Worm (Caenorhabditis elegans): ENCODE results near the gene dct-11.
A peak's percentile ranks its signal among the peaks of the same experiment; 100 is the strongest.

The dct-11 gene

ce11 chrX:5831827-5832226 is 7.8 kb downstream of the dct-11 start:
- TF ChIP-seq hlh-11 (tag; optimal IDR thresholded peaks at IDR 0.05) (no peak), pqm-1 (tag; optimal IDR thresholded peaks at IDR 0.05) (peak; percentile 6), mdl-1 (tag; optimal IDR thresholded peaks at IDR 0.05) (no peak), nhr-42 (GFP tag; IDR thresholded peaks at IDR 0.05) (no peak), nhr-237 (tag; optimal IDR thresholded peaks at IDR 0.05) (no peak), lin-38 (GFP tag; IDR thresholded peaks at IDR 0.05) (no peak), daf-16 (GFP tag; optimal IDR thresholded peaks at IDR 0.05) (no peak), daf-16 (tag; optimal IDR thresholded peaks at IDR 0.05) (peak; percentile 55), ztf-7 (tag; optimal IDR thresholded peaks at IDR 0.05) (no peak), dve-1 (tag; optimal IDR thresholded peaks at IDR 0.05; ENCODE audit: insufficient read depth) (peak; percentile 24), php-3 (GFP tag; IDR thresholded peaks at IDR 0.05) (0 out of 2 replicates have a peak, but pooled peaks have one; percentile 26)

DNA sequence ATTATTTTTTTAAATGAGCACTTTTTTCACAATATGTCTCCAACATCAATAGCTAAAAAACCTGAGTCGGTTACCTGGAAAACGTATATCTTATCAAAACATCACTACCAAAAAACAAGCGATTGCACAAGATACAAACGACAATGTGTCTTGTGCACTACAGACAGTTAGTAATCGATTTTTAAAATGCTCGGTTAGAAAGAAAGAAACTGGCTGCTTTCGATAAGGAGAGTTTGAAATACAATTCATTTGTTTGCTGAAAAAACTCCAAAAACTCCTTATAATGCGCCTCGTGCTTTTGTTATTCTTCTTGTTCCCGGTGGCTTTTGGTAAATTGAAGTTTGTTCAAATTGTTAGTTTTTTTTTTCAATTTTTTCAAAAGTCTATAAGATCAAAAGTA is 10.4 kb downstream of the dct-11 start, which contains the start of gene acp-5:
Gene acp-5, plus strand, starts transcription at position 261 of the 400 bp plus-strand sequence.
- TF ChIP-seq dve-1 (tag; optimal IDR thresholded peaks at IDR 0.05; ENCODE audit: insufficient read depth), result peak; percentile 42
- peak; percentile 42 for TF ChIP-seq hlh-11 (tag; optimal IDR thresholded peaks at IDR 0.05)
- TF ChIP-seq fkh-10 (GFP tag; optimal IDR thresholded peaks at IDR 0.05), result no peak
- TF ChIP-seq nhr-111 (GFP tag; optimal IDR thresholded peaks at IDR 0.05), result no peak
- no peak for TF ChIP-seq daf-16 (GFP tag; optimal IDR thresholded peaks at IDR 0.05)
- peak; percentile 72 for TF ChIP-seq daf-16 (tag; optimal IDR thresholded peaks at IDR 0.05)
- TF ChIP-seq set-16 (GFP tag; IDR thresholded peaks at IDR 0.05), result no peak
- no peak for TF ChIP-seq ceh-32 (tag; optimal IDR thresholded peaks at IDR 0.05; ENCODE audit: poor library complexity)
- peak; percentile 92 for TF ChIP-seq nhr-28 (tag; optimal IDR thresholded peaks at IDR 0.05)
- TF ChIP-seq nhr-76 (tag; optimal IDR thresholded peaks at IDR 0.05), result no peak
- TF ChIP-seq ZK546.5 (tag; optimal IDR thresholded peaks at IDR 0.05), result no peak
- no peak for TF ChIP-seq nhr-41 (GFP tag; IDR thresholded peaks at IDR 0.05)
- 0 out of 2 replicates have a peak, but pooled peaks have one; percentile 19 for TF ChIP-seq dmd-6 (GFP tag; IDR thresholded peaks at IDR 0.05)
- TF ChIP-seq nhr-237 (tag; optimal IDR thresholded peaks at IDR 0.05), result no peak
- TF ChIP-seq snpc-4 (tag; optimal IDR thresholded peaks at IDR 0.05), result no peak
- TF ChIP-seq unc-62 (GFP tag; optimal IDR thresholded peaks at IDR 0.05 in 1 of 2), result no peak
- no peak for TF ChIP-seq unc-62 (tag; optimal IDR thresholded peaks at IDR 0.05)
- TF ChIP-seq tag-97 (GFP tag; IDR thresholded peaks at IDR 0.05), result no peak
- peak; percentile 14 for TF ChIP-seq pqm-1 (tag; optimal IDR thresholded peaks at IDR 0.05)
- TF ChIP-seq fos-1 (tag; optimal IDR thresholded peaks at IDR 0.05), result no peak
- peak; percentile 26 for TF ChIP-seq nhr-77 (tag; optimal IDR thresholded peaks at IDR 0.05)

ce11 chrX:5828085-5828484 is 11.5 kb downstream of the dct-11 start:
- TF ChIP-seq hlh-11 (tag; optimal IDR thresholded peaks at IDR 0.05) (peak; percentile 30), lsy-2 (tag; optimal IDR thresholded peaks at IDR 0.05) (peak in 1 of 2 experiments; percentile 18), mdl-1 (tag; optimal IDR thresholded peaks at IDR 0.05) (peak in 1 of 2 experiments; percentile 67), lin-39 (tag; optimal IDR thresholded peaks at IDR 0.05) (no peak), nhr-28 (tag; optimal IDR thresholded peaks at IDR 0.05) (peak; percentile 72), vab-7 (GFP tag; IDR thresholded peaks at IDR 0.05) (no peak), unc-62 (GFP tag; optimal IDR thresholded peaks at IDR 0.05 in 1 of 2) (peak in 1 of 2 experiments; percentile 100), unc-62 (tag; optimal IDR thresholded peaks at IDR 0.05) (no peak), aha-1 (tag) (peak; percentile 83), mxl-3 (GFP tag; optimal IDR thresholded peaks at IDR 0.05) (peak; percentile 54), fos-1 (tag; optimal IDR thresholded peaks at IDR 0.05) (no peak), daf-16 (GFP tag; optimal IDR thresholded peaks at IDR 0.05) (peak in 1 of 2 experiments; percentile 80), daf-16 (tag; optimal IDR thresholded peaks at IDR 0.05) (no peak), nhr-25 (tag; optimal IDR thresholded peaks at IDR 0.05; ENCODE audit: borderline replicate concordance, insufficient read depth) (peak; percentile 84), hlh-30 (tag; optimal IDR thresholded peaks at IDR 0.05; ENCODE audit: insufficient read depth) (peak; percentile 70), mep-1 (tag; optimal IDR thresholded peaks at IDR 0.05) (peak; percentile 28), tag-97 (GFP tag; IDR thresholded peaks at IDR 0.05) (no peak)

DNA sequence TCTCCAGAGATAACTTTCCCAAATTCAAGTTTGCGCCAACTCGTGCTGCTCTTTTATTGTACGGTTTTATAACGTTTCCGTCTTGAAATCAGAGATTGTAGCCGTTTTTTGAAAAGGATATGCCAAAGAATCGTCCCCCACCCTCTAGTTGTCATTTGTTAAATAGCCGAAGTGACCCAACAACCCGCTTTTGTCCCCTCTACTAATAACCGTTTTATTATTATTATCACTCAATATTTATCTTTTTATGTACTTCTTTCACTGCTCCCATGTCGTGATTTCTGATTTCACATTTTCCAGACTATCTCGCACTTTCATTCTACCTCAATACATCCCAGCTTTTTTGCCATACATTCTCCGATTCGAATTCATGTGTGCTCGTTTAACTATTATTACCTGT is 12.6 kb downstream of the dct-11 start:
- no peak for TF ChIP-seq attf-4 (tag; optimal IDR thresholded peaks at IDR 0.05)
- no peak for TF ChIP-seq madf-5 (GFP tag; IDR thresholded peaks at IDR 0.05)
- peak in 1 of 2 experiments; percentile 77 for TF ChIP-seq unc-62 (GFP tag; optimal IDR thresholded peaks at IDR 0.05 in 1 of 2)
- no peak for TF ChIP-seq unc-62 (tag; optimal IDR thresholded peaks at IDR 0.05)
- TF ChIP-seq T26A8.4 (GFP tag; IDR thresholded peaks at IDR 0.05), result no peak
- TF ChIP-seq lim-7 (GFP tag; IDR thresholded peaks at IDR 0.05), result no peak

Measured in whole organism, L4 larva.